Worm (Caenorhabditis elegans): Measurements from ENCODE around the gene grd-5.

The grd-5 gene

ce11 chrV:8661241-8661954 lies 42.6 kb downstream of the grd-5 start (continued):
- TF ChIP-seq egl-13 (tag; optimal IDR thresholded peaks at IDR 0.05) (no peak), ceh-90 (tag; optimal IDR thresholded peaks at IDR 0.05) (no peak), nhr-76 (tag; optimal IDR thresholded peaks at IDR 0.05) (no peak), tlp-1 (tag; optimal IDR thresholded peaks at IDR 0.05) (no peak), tbx-2 (tag; optimal IDR thresholded peaks at IDR 0.05) (no peak), lin-39 (tag; optimal IDR thresholded peaks at IDR 0.05) (no peak), nhr-11 (tag; optimal IDR thresholded peaks at IDR 0.05) (no peak), pag-3 (tag; optimal IDR thresholded peaks at IDR 0.05; ENCODE audit: borderline replicate concordance, insufficient read depth) (no peak), swsn-7 (tag; optimal IDR thresholded peaks at IDR 0.05) (no peak), sup-37 (GFP tag; optimal IDR thresholded peaks at IDR 0.05) (no peak), aly-2 (tag; optimal IDR thresholded peaks at IDR 0.05) (no peak), hlh-4 (tag; optimal IDR thresholded peaks at IDR 0.05) (no peak), nhr-237 (tag; optimal IDR thresholded peaks at IDR 0.05) (no peak), lin-35 (GFP tag; optimal IDR thresholded peaks at IDR 0.05) (no peak), nhr-85 (tag) (peak; percentile 88), nhr-12 (tag; optimal IDR thresholded peaks at IDR 0.05) (no peak), unc-30 (tag; optimal IDR thresholded peaks at IDR 0.05) (no peak), blmp-1 (tag; optimal IDR thresholded peaks at IDR 0.05) (peak; percentile 93), F16B12.6 (tag; optimal IDR thresholded peaks at IDR 0.05) (no peak), mdl-1 (tag; optimal IDR thresholded peaks at IDR 0.05) (peak in 1 of 2 experiments; percentile 21), fkh-4 (tag; optimal IDR thresholded peaks at IDR 0.05; ENCODE audit: borderline replicate concordance) (no peak), lin-13 (GFP tag; optimal IDR thresholded peaks at IDR 0.05) (no peak), lin-15B (tag; optimal IDR thresholded peaks at IDR 0.05) (no peak), ztf-11 (tag; optimal IDR thresholded peaks at IDR 0.05) (no peak), nhr-84 (tag; optimal IDR thresholded peaks at IDR 0.05) (no peak), C04F5.9 (tag; optimal IDR thresholded peaks at IDR 0.05) (no peak), nhr-20 (tag; optimal IDR thresholded peaks at IDR 0.05) (peak; percentile 51), lin-14 (GFP tag; optimal IDR thresholded peaks at IDR 0.05) (peak; percentile 67), vab-15 (tag; optimal IDR thresholded peaks at IDR 0.05) (no peak), Y116A8C.19 (tag; optimal IDR thresholded peaks at IDR 0.05; ENCODE audit: borderline replicate concordance) (no peak), ceh-63 (GFP tag; optimal IDR thresholded peaks at IDR 0.05) (no peak), fos-1 (tag; optimal IDR thresholded peaks at IDR 0.05) (no peak), lsy-2 (tag; optimal IDR thresholded peaks at IDR 0.05) (peak in 1 of 2 experiments; percentile 17)

ce11 chrV:8662056-8663006 lies 43.5 kb downstream of the grd-5 start:
- peak; percentile 99 for TF ChIP-seq nhr-85 (tag)
- TF ChIP-seq tbx-2 (tag; optimal IDR thresholded peaks at IDR 0.05) = peak; percentile 53
- TF ChIP-seq lin-35 (GFP tag; optimal IDR thresholded peaks at IDR 0.05) = peak in 1 of 2 experiments; percentile 36
- no peak for TF ChIP-seq unc-98 (GFP tag; IDR thresholded peaks at IDR 0.05)
- no peak for TF ChIP-seq fkh-10 (GFP tag; optimal IDR thresholded peaks at IDR 0.05)
- TF ChIP-seq dsc-1 (tag; optimal IDR thresholded peaks at IDR 0.05) = no peak
- TF ChIP-seq grh-1 (GFP tag; IDR thresholded peaks at IDR 0.05) = peak; percentile 62; the same call in 1 of the 2 replicates
- no peak for TF ChIP-seq efl-1 (optimal IDR thresholded peaks at IDR 0.05)
- TF ChIP-seq efl-1 (GFP tag; optimal IDR thresholded peaks at IDR 0.05 in 1 of 2) = peak in 1 of 2 experiments; percentile 75
- TF ChIP-seq unc-130 (tag; optimal IDR thresholded peaks at IDR 0.05) = no peak
- no peak for TF ChIP-seq jun-1 (tag; optimal IDR thresholded peaks at IDR 0.05)
- no peak for TF ChIP-seq unc-30 (tag; optimal IDR thresholded peaks at IDR 0.05)
- TF ChIP-seq nhr-76 (tag; optimal IDR thresholded peaks at IDR 0.05) = no peak
- no peak for TF ChIP-seq nhr-237 (tag; optimal IDR thresholded peaks at IDR 0.05)
- no peak for TF ChIP-seq egl-13 (tag; optimal IDR thresholded peaks at IDR 0.05)
- TF ChIP-seq lin-15B (tag; optimal IDR thresholded peaks at IDR 0.05) = no peak
- no peak for TF ChIP-seq nhr-28 (tag; optimal IDR thresholded peaks at IDR 0.05)
- no peak for TF ChIP-seq fkh-4 (tag; optimal IDR thresholded peaks at IDR 0.05; ENCODE audit: borderline replicate concordance)
- no peak for TF ChIP-seq ces-1 (GFP tag; optimal IDR thresholded peaks at IDR 0.05)
- TF ChIP-seq lin-14 (GFP tag; optimal IDR thresholded peaks at IDR 0.05) = peak; percentile 93
- no peak for TF ChIP-seq tlp-1 (tag; optimal IDR thresholded peaks at IDR 0.05)
- TF ChIP-seq lin-13 (GFP tag; optimal IDR thresholded peaks at IDR 0.05) = peak; percentile 4
- no peak for TF ChIP-seq zag-1 (tag; optimal IDR thresholded peaks at IDR 0.05)
- TF ChIP-seq ztf-4 (tag; optimal IDR thresholded peaks at IDR 0.05) = no peak
- no peak for TF ChIP-seq elt-2 (tag; optimal IDR thresholded peaks at IDR 0.05)
- peak; percentile 47 for TF ChIP-seq mep-1 (tag; optimal IDR thresholded peaks at IDR 0.05)
- TF ChIP-seq fkh-8 (tag; optimal IDR thresholded peaks at IDR 0.05) = no peak
- TF ChIP-seq xbp-1 (tag; optimal IDR thresholded peaks at IDR 0.05) = peak; percentile 35
